Worm (Caenorhabditis elegans): Measurements from ENCODE around the gene F58H7.1.

- TF ChIP-seq unc-130 (GFP tag; optimal IDR thresholded peaks at IDR 0.05) (no peak), nhr-237 (tag; optimal IDR thresholded peaks at IDR 0.05) (no peak), ceh-44 (GFP tag; IDR thresholded peaks at IDR 0.05) (no peak), ztf-7 (tag; optimal IDR thresholded peaks at IDR 0.05) (no peak), pqm-1 (tag; optimal IDR thresholded peaks at IDR 0.05) (peak; percentile 74), ama-1 (optimal IDR thresholded peaks at IDR 0.05) (no peak), unc-62 (GFP tag; optimal IDR thresholded peaks at IDR 0.05 in 1 of 2) (peak in 1 of 2 experiments; percentile 98), unc-62 (tag; optimal IDR thresholded peaks at IDR 0.05) (no peak), nhr-28 (tag; optimal IDR thresholded peaks at IDR 0.05) (peak; percentile 79)
These were observed 50.8 kb downstream of the F58H7.1 start, which contains the start of gene mak-2 for ce11 chrIV:884707-885394.
